Fruit fly (Drosophila melanogaster): Measurements from ENCODE around the gene Rrp45.

Gene Rrp45

dm6 chrX:16791058-16791457 is at the start of gene Rrp45:
Rrp45 (minus strand) TSS chrX:16791266.
- TF ChIP-seq Mio (GFP tag; optimal IDR thresholded peaks at IDR 0.05) (no peak), Myc (optimal IDR thresholded peaks at IDR 0.05) (peak; percentile 26), woc (GFP tag; optimal IDR thresholded peaks at IDR 0.05) (peak; percentile 29), lola (GFP tag; optimal IDR thresholded peaks at IDR 0.05) (no peak), fru (GFP tag; optimal IDR thresholded peaks at IDR 0.05) (no peak), brk (GFP tag; optimal IDR thresholded peaks at IDR 0.05) (no peak)

- TF ChIP-seq rgr (GFP tag; optimal IDR thresholded peaks at IDR 0.05) (no peak), dl (GFP tag; optimal IDR thresholded peaks at IDR 0.05; ENCODE audit: insufficient read depth in 1 of 2, partially characterized antibody in 2 of 2) (peak; percentile 58 to 83), Dif (GFP tag; optimal IDR thresholded peaks at IDR 0.05; ENCODE audit: partially characterized antibody) (peak; percentile 98), Vsx2 (GFP tag; optimal IDR thresholded peaks at IDR 0.05; ENCODE audit: partially characterized antibody) (peak; percentile 82), Dfd (GFP tag; optimal IDR thresholded peaks at IDR 0.05) (no peak), dsf (GFP tag; optimal IDR thresholded peaks at IDR 0.05; ENCODE audit: borderline replicate concordance) (no peak)
Measured at dm6 chrX:16839905-16840304, 48.8 kb upstream of the Rrp45 start.

- TF ChIP-seq br (GFP tag; optimal IDR thresholded peaks at IDR 0.05): no peak
- TF ChIP-seq CG9705 (GFP tag; optimal IDR thresholded peaks at IDR 0.05): no peak
- TF ChIP-seq psq (GFP tag; optimal IDR thresholded peaks at IDR 0.05): no peak
- no peak for TF ChIP-seq Hr78 (GFP tag; optimal IDR thresholded peaks at IDR 0.05)
- TF ChIP-seq Dfd (GFP tag; optimal IDR thresholded peaks at IDR 0.05): no peak
- TF ChIP-seq sage (GFP tag; optimal IDR thresholded peaks at IDR 0.05): no peak
- no peak for TF ChIP-seq dmrt93B (GFP tag; optimal IDR thresholded peaks at IDR 0.05)
- no peak for TF ChIP-seq Abd-B (GFP tag; optimal IDR thresholded peaks at IDR 0.05)
- no peak for TF ChIP-seq dsf (GFP tag; optimal IDR thresholded peaks at IDR 0.05; ENCODE audit: borderline replicate concordance)
- no peak for TF ChIP-seq GATAd (GFP tag; optimal IDR thresholded peaks at IDR 0.05)
- no peak for TF ChIP-seq usp (GFP tag; optimal IDR thresholded peaks at IDR 0.05)
- TF ChIP-seq pan (optimal IDR thresholded peaks at IDR 0.05): no peak
- TF ChIP-seq Dif (GFP tag; optimal IDR thresholded peaks at IDR 0.05; ENCODE audit: partially characterized antibody): no peak
Measured at dm6 chrX:16839033-16839432, 48.0 kb upstream of the Rrp45 start.

dm6 chrX:16837588-16838178 is 46.6 kb upstream of the Rrp45 start:
- no peak for TF ChIP-seq HLH106 (tag; optimal IDR thresholded peaks at IDR 0.05)
- TF ChIP-seq h (GFP tag; optimal IDR thresholded peaks at IDR 0.05): no peak
- no peak for TF ChIP-seq fru (GFP tag; optimal IDR thresholded peaks at IDR 0.05)
- TF ChIP-seq br (GFP tag; optimal IDR thresholded peaks at IDR 0.05): no peak
- TF ChIP-seq Rel (GFP tag; optimal IDR thresholded peaks at IDR 0.05): no peak
- TF ChIP-seq Rel (tag; optimal IDR thresholded peaks at IDR 0.05): peak; percentile 91
- TF ChIP-seq dsf (GFP tag; optimal IDR thresholded peaks at IDR 0.05; ENCODE audit: borderline replicate concordance): no peak

- no peak for TF ChIP-seq OdsH (GFP tag; optimal IDR thresholded peaks at IDR 0.05)
- TF ChIP-seq dl (GFP tag; optimal IDR thresholded peaks at IDR 0.05; ENCODE audit: insufficient read depth in 1 of 2, partially characterized antibody in 2 of 2): no peak
- no peak for TF ChIP-seq brk (GFP tag; optimal IDR thresholded peaks at IDR 0.05)
- no peak for TF ChIP-seq Hnf4 (GFP tag; optimal IDR thresholded peaks at IDR 0.05)
- TF ChIP-seq Abd-B (GFP tag; optimal IDR thresholded peaks at IDR 0.05): no peak
- TF ChIP-seq tai (GFP tag; optimal IDR thresholded peaks at IDR 0.05): no peak
- TF ChIP-seq br (GFP tag; optimal IDR thresholded peaks at IDR 0.05): no peak
- TF ChIP-seq CG9705 (GFP tag; optimal IDR thresholded peaks at IDR 0.05): no peak
- no peak for TF ChIP-seq CrebA (GFP tag; optimal IDR thresholded peaks at IDR 0.05; ENCODE audit: borderline replicate concordance)
- TF ChIP-seq rgr (GFP tag; optimal IDR thresholded peaks at IDR 0.05): no peak
Measured at dm6 chrX:16836805-16837333, 45.8 kb upstream of the Rrp45 start.
